Worm (Caenorhabditis elegans): ENCODE measurements around the gene R74.8.

Gene R74.8

ce11 chrIII:4170903-4171377, 35.1 kb upstream of the R74.8 start, which contains the start of the genes rnf-121 and C16C10.4 (continued):
- TF ChIP-seq dmd-4 (tag; optimal IDR thresholded peaks at IDR 0.05; ENCODE audit: borderline replicate concordance) (peak; percentile 77), hlh-15 (tag; optimal IDR thresholded peaks at IDR 0.05) (peak; percentile 94), gmeb-2 (tag; optimal IDR thresholded peaks at IDR 0.05) (peak; percentile 88), dve-1 (tag; optimal IDR thresholded peaks at IDR 0.05) (peak; percentile 65), ceh-19 (GFP tag; optimal IDR thresholded peaks at IDR 0.05) (peak; percentile 92), fkh-6 (tag; optimal IDR thresholded peaks at IDR 0.05) (peak; percentile 89), unc-42 (tag; optimal IDR thresholded peaks at IDR 0.05) (peak; percentile 38), C08G9.2 (tag; optimal IDR thresholded peaks at IDR 0.05) (peak; percentile 91), ceh-9 (tag; optimal IDR thresholded peaks at IDR 0.05) (no peak), ceh-18 (tag; optimal IDR thresholded peaks at IDR 0.05) (peak; percentile 62), unc-3 (GFP tag; conservative IDR thresholded peaks at IDR 0.05) (peak; percentile 85), unc-3 (tag; optimal IDR thresholded peaks at IDR 0.05) (peak; percentile 91), ref-2 (tag; optimal IDR thresholded peaks at IDR 0.05) (peak; percentile 94), nfya-1 (tag; optimal IDR thresholded peaks at IDR 0.05) (peak; percentile 92), elt-4 (tag; optimal IDR thresholded peaks at IDR 0.05) (no peak), ama-1 (optimal IDR thresholded peaks at IDR 0.05) (no peak), tbx-2 (tag; optimal IDR thresholded peaks at IDR 0.05) (peak; percentile 90), nhr-232 (tag; optimal IDR thresholded peaks at IDR 0.05) (peak; percentile 83), tbx-7 (tag; optimal IDR thresholded peaks at IDR 0.05) (peak; percentile 59), sdc-2 (tag; optimal IDR thresholded peaks at IDR 0.05) (peak; percentile 82), mec-3 (tag; optimal IDR thresholded peaks at IDR 0.05; ENCODE audit: borderline replicate concordance) (no peak)

ce11 chrIII:4172210-4172609, 33.9 kb upstream of the R74.8 start:
- TF ChIP-seq tbx-7 (tag; optimal IDR thresholded peaks at IDR 0.05): no peak
- TF ChIP-seq unc-55 (GFP tag; optimal IDR thresholded peaks at IDR 0.05): no peak
- no peak for TF ChIP-seq ceh-22 (tag; optimal IDR thresholded peaks at IDR 0.05)
- TF ChIP-seq fkh-10 (GFP tag; optimal IDR thresholded peaks at IDR 0.05): no peak
- TF ChIP-seq hlh-30 (tag; optimal IDR thresholded peaks at IDR 0.05; ENCODE audit: insufficient read depth): no peak

ce11 chrIII:4175489-4175888, 30.6 kb upstream of the R74.8 start:
- no peak for TF ChIP-seq tbx-2 (tag; optimal IDR thresholded peaks at IDR 0.05)
- TF ChIP-seq odd-2 (tag; optimal IDR thresholded peaks at IDR 0.05): no peak
- no peak for TF ChIP-seq pqm-1 (tag; optimal IDR thresholded peaks at IDR 0.05)
- no peak for TF ChIP-seq ama-1 (optimal IDR thresholded peaks at IDR 0.05)
- no peak for TF ChIP-seq pat-9 (tag; optimal IDR thresholded peaks at IDR 0.05)
- TF ChIP-seq ceh-22 (tag; optimal IDR thresholded peaks at IDR 0.05): no peak
- no peak for TF ChIP-seq zip-5 (tag; optimal IDR thresholded peaks at IDR 0.05)
- TF ChIP-seq unc-55 (GFP tag; optimal IDR thresholded peaks at IDR 0.05): no peak
- TF ChIP-seq ceh-31 (tag; optimal IDR thresholded peaks at IDR 0.05): no peak

- TF ChIP-seq ceh-45 (GFP tag; IDR thresholded peaks at IDR 0.05) (no peak), ceh-6 (GFP tag; optimal IDR thresholded peaks at IDR 0.05) (no peak), ceh-48 (tag; optimal IDR thresholded peaks at IDR 0.05) (no peak), ahr-1 (tag; optimal IDR thresholded peaks at IDR 0.05) (no peak), hlh-6 (tag; optimal IDR thresholded peaks at IDR 0.05) (no peak), unc-42 (tag; optimal IDR thresholded peaks at IDR 0.05) (no peak), pros-1 (tag; optimal IDR thresholded peaks at IDR 0.05) (no peak), K09A11.1 (tag; optimal IDR thresholded peaks at IDR 0.05; ENCODE audit: insufficient read depth) (no peak), lin-11 (tag; optimal IDR thresholded peaks at IDR 0.05) (no peak), ttx-3 (tag; optimal IDR thresholded peaks at IDR 0.05) (no peak), nfya-1 (tag; optimal IDR thresholded peaks at IDR 0.05) (no peak), fkh-10 (GFP tag; optimal IDR thresholded peaks at IDR 0.05) (no peak), ceh-30 (tag; optimal IDR thresholded peaks at IDR 0.05) (no peak), npax-4 (tag; optimal IDR thresholded peaks at IDR 0.05) (no peak)
These were observed 29.9 kb upstream of the R74.8 start, which contains the start of the genes hrde-1 and C16C10.13 for ce11 chrIII:4176109-4176596. hrde-1 (minus strand) TSS chrIII:4176159. C16C10.13 (plus strand) TSS chrIII:4176440.
